Worm (Caenorhabditis elegans) whole organism, L3 larva: ENCODE results near the gene nlp-26.

ENCODE experiments used
- daf-12 ChIP-seq: fragments of 150-350 bp; optimal IDR thresholded peaks from 2 replicates; lab custom pipeline; 2014; ENCODE audit warnings: missing biosample characterization, missing genetic modification reagents, missing genetic modification characterization
- elt-2 ChIP-seq: sonication (generic microtip); optimal IDR thresholded peaks from 2 replicates; lab custom pipeline; 2016; ENCODE audit warnings: missing genetic modification reagents, mild to moderate bottlenecking, missing genetic modification characterization, missing compliant biosample characterization
- fkh-10 ChIP-seq: sonication (generic microtip); optimal IDR thresholded peaks from 2 replicates; lab custom pipeline; 2017; ENCODE audit warnings: missing biosample characterization, missing genetic modification reagents, missing genetic modification characterization
- nhr-12 ChIP-seq: fragments of 150-350 bp; optimal IDR thresholded peaks from 2 replicates; lab custom pipeline; 2014; ENCODE audit warnings: missing biosample characterization, missing genetic modification characterization
- nhr-76 ChIP-seq: fragments of 150-350 bp; sonication (generic microtip); optimal IDR thresholded peaks from 5 replicates; lab custom pipeline; 2014; ENCODE audit warnings: missing biosample characterization, missing genetic modification characterization

DNA sequence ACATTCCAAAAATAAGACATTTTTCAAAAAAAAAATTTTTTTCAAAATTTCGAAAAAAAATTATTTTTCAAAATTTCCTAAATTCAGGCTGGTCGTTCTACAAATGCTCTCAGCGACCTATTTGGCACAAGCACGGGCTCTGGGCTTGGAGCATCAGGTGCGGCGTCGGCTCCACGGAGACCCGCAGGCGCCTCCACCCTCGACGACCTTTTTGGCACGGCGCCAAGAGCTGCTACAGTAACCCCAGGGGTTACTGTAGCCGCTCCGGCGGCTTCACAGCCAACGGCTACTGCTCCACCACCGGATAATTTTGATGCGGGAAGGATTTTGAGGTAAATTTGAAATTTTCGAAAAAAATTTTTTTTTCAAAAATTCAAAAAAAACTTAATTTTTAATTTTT lies 12.5 kb downstream of the nlp-26 start:
- TF ChIP-seq elt-2 (tag; lab: Kevin White, UChicago) (no peak), nhr-12 (no peak), fkh-10 (GFP tag; lab: Kevin White, UChicago) (no peak), daf-12 (tag; lab: Kevin White, UChicago) (no peak), nhr-76 (no peak)
